Fruit fly (Drosophila melanogaster) whole organism, embryonic: ENCODE data around the gene CSN5.

Source experiments
- Ada2b ChIP-seq: fragments of 200-800 bp; sonication (Bioruptor generic); IDR thresholded peaks from 2 replicates; pipeline ENCODE4 v1.3.6; 2022; ENCODE audit warnings: missing biosample characterization, missing genetic modification characterization
- Bdp1 ChIP-seq: fragments of 200-800 bp; sonication (Bioruptor generic); optimal IDR thresholded peaks from 3 replicates; lab custom pipeline; 2016; ENCODE audit warnings: missing biosample characterization, missing genetic modification characterization
- CG1024 ChIP-seq: fragments of 200-800 bp; sonication (Bioruptor generic); IDR thresholded peaks from 2 replicates; pipeline ENCODE4 v1.3.6; 2022; ENCODE audit warnings: missing biosample characterization, missing genetic modification characterization
- CG10267 ChIP-seq: fragments of 200-800 bp; sonication (Bioruptor generic); optimal IDR thresholded peaks from 2 replicates; lab custom pipeline; 2018; ENCODE audit warnings: missing biosample characterization, mild to moderate bottlenecking, missing genetic modification characterization, moderate library complexity
- CG11093 ChIP-seq: fragments of 200-800 bp; sonication (Bioruptor generic); IDR thresholded peaks from 3 replicates; pipeline ENCODE4 v1.3.6; 2022; ENCODE audit warnings: missing biosample characterization, missing genetic modification characterization
- CG12155 ChIP-seq: fragments of 200-800 bp; sonication (Bioruptor generic); optimal IDR thresholded peaks from 3 replicates; lab custom pipeline; 2016; ENCODE audit warnings: missing biosample characterization, missing genetic modification characterization
- CG12391 ChIP-seq: fragments of 200-800 bp; sonication (Bioruptor generic); optimal IDR thresholded peaks from 3 replicates; lab custom pipeline; 2018; ENCODE audit warnings: missing biosample characterization, mild to moderate bottlenecking, missing genetic modification characterization, moderate library complexity
- CG12659 ChIP-seq: fragments of 200-800 bp; sonication (Bioruptor generic); optimal IDR thresholded peaks from 3 replicates; lab custom pipeline; 2017; ENCODE audit warnings: mild to moderate bottlenecking, missing biosample characterization, missing genetic modification reagents, missing genetic modification characterization
- CG15269 ChIP-seq: fragments of 200-800 bp; sonication (Bioruptor generic); optimal IDR thresholded peaks from 2 replicates; lab custom pipeline; 2018; ENCODE audit warnings: missing biosample characterization, mild to moderate bottlenecking, missing genetic modification characterization, moderate library complexity
- CG16863 ChIP-seq: fragments of 200-800 bp; sonication (Bioruptor generic); optimal IDR thresholded peaks from 3 replicates; lab custom pipeline; 2016; ENCODE audit warnings: missing biosample characterization, missing genetic modification characterization
- CG17385 ChIP-seq: fragments of 200-800 bp; sonication (Bioruptor generic); optimal IDR thresholded peaks from 3 replicates; lab custom pipeline; 2018; ENCODE audit warnings: missing biosample characterization, mild to moderate bottlenecking, missing genetic modification characterization
- CG2875 ChIP-seq: fragments of 200-800 bp; sonication (Bioruptor generic); optimal IDR thresholded peaks from 2 replicates; lab custom pipeline; 2017; ENCODE audit warnings: missing biosample characterization, mild to moderate bottlenecking, missing genetic modification characterization, missing genetic modification reagents
- CG31388 ChIP-seq: fragments of 200-800 bp; sonication (Bioruptor generic); optimal IDR thresholded peaks from 2 replicates; lab custom pipeline; 2016; ENCODE audit warnings: missing biosample characterization, missing genetic modification characterization
- CG3838 ChIP-seq: fragments of 200-800 bp; sonication (Bioruptor generic); optimal IDR thresholded peaks from 3 replicates; lab custom pipeline; 2016; ENCODE audit warnings: missing biosample characterization, missing genetic modification characterization
- CG6813 ChIP-seq: fragments of 200-800 bp; sonication (Bioruptor generic); optimal IDR thresholded peaks from 2 replicates; lab custom pipeline; 2017; ENCODE audit warnings: missing biosample characterization, missing genetic modification characterization, mild to moderate bottlenecking, moderate library complexity, missing genetic modification reagents
- CG9817 ChIP-seq: fragments of 200-800 bp; sonication (Bioruptor generic); optimal IDR thresholded peaks from 2 replicates; lab custom pipeline; 2018; ENCODE audit warnings: missing biosample characterization, mild to moderate bottlenecking, missing genetic modification characterization, moderate library complexity
- CHES-1-like ChIP-seq: fragments of 200-800 bp; sonication (Bioruptor generic); optimal IDR thresholded peaks from 2 replicates; lab custom pipeline; 2016; ENCODE audit warnings: missing biosample characterization, missing genetic modification characterization
- Dip3 ChIP-seq: fragments of 200-800 bp; sonication (Bioruptor generic); optimal IDR thresholded peaks from 3 replicates; lab custom pipeline; 2016; ENCODE audit warnings: missing biosample characterization, missing genetic modification characterization
- Dp ChIP-seq: fragments of 200-800 bp; sonication (Bioruptor generic); optimal IDR thresholded peaks from 2 replicates; lab custom pipeline; 2018; ENCODE audit warnings: missing biosample characterization, mild to moderate bottlenecking, missing genetic modification characterization, moderate library complexity
- Hmr ChIP-seq: fragments of 200-800 bp; sonication (Bioruptor generic); optimal IDR thresholded peaks from 3 replicates; lab custom pipeline; 2017; ENCODE audit warnings: mild to moderate bottlenecking, missing biosample characterization, missing genetic modification reagents, missing genetic modification characterization
- Hr78 ChIP-seq, 2 experiments: fragments of 200-800 bp in 1 of 2; fragments of >200 bp in 1 of 2; sonication (Bioruptor generic) in 1 of 2; optimal IDR thresholded peaks; 2 replicates each; lab custom pipeline; 2017 to 2019; ENCODE audit warnings: missing biosample characterization in 2 of 2, missing genetic modification characterization in 2 of 2, mild to moderate bottlenecking in 1 of 2, moderate library complexity in 1 of 2
- MESR4 ChIP-seq: fragments of 200-800 bp; sonication (Bioruptor generic); optimal IDR thresholded peaks from 2 replicates; lab custom pipeline; 2018; ENCODE audit warnings: missing biosample characterization, mild to moderate bottlenecking, missing genetic modification characterization, moderate library complexity
- Myb ChIP-seq: fragments of 200-800 bp; sonication (Bioruptor generic); optimal IDR thresholded peaks from 2 replicates; lab custom pipeline; 2016; ENCODE audit warnings: missing biosample characterization, missing genetic modification characterization
- Ptx1 ChIP-seq: fragments of 200-800 bp; sonication (Bioruptor generic); IDR thresholded peaks from 2 replicates; pipeline ENCODE4 v1.3.6; 2022; ENCODE audit warnings: missing biosample characterization, missing genetic modification characterization
- Sox102F ChIP-seq: fragments of 200-800 bp; sonication (Bioruptor generic); optimal IDR thresholded peaks from 2 replicates; lab custom pipeline; 2018; ENCODE audit warnings: missing biosample characterization, mild to moderate bottlenecking, missing genetic modification characterization, moderate library complexity
- Sry-δ ChIP-seq: fragments of 200-800 bp; sonication (Bioruptor generic); optimal IDR thresholded peaks from 2 replicates; lab custom pipeline; 2016; ENCODE audit warnings: missing biosample characterization, missing genetic modification characterization
- Stat92E ChIP-seq, 3 experiments: fragments of >200 bp in 2 of 3; fragments of 200-800 bp in 1 of 3; sonication (Bioruptor generic) in 1 of 3; optimal IDR thresholded peaks; 2 replicates each; lab custom pipeline; 2017 to 2019; ENCODE audit warnings: missing biosample characterization in 3 of 3, missing genetic modification characterization in 3 of 3, mild to moderate bottlenecking in 1 of 3, moderate library complexity in 1 of 3
- ap ChIP-seq: fragments of 200-800 bp; sonication (Bioruptor generic); IDR thresholded peaks from 2 replicates; pipeline ENCODE4 v1.3.6; 2022; ENCODE audit warnings: missing biosample characterization, missing genetic modification characterization
- cato ChIP-seq: fragments of 200-800 bp; sonication (Bioruptor generic); optimal IDR thresholded peaks from 2 replicates; lab custom pipeline; 2016; ENCODE audit warnings: missing biosample characterization, missing genetic modification characterization, borderline replicate concordance
- croc ChIP-seq: fragments of 200-800 bp; sonication (Bioruptor generic); conservative IDR thresholded peaks from 3 replicates; pipeline ENCODE4 v1.3.6; 2022; ENCODE audit warnings: missing biosample characterization, missing genetic modification characterization
- crp ChIP-seq, 2 experiments: fragments of 200-800 bp; sonication (Bioruptor generic); optimal IDR thresholded peaks; 2 replicates in 1 of 2; 3 replicates in 1 of 2; lab custom pipeline; 2017; ENCODE audit warnings: missing biosample characterization in 2 of 2, missing genetic modification characterization in 2 of 2, mild to moderate bottlenecking in 1 of 2, moderate library complexity in 1 of 2
- dati ChIP-seq: fragments of 200-800 bp; sonication (Bioruptor generic); IDR thresholded peaks from 2 replicates; pipeline ENCODE4 v1.3.6; 2022; ENCODE audit warnings: missing biosample characterization, missing genetic modification characterization
- disco-r ChIP-seq: fragments of 200-800 bp; sonication (Bioruptor generic); optimal IDR thresholded peaks from 2 replicates; lab custom pipeline; 2016; ENCODE audit warnings: missing biosample characterization, missing genetic modification characterization
- ftz-f1 ChIP-seq: fragments of 200-800 bp; sonication (Bioruptor generic); optimal IDR thresholded peaks from 2 replicates; lab custom pipeline; 2016; ENCODE audit warnings: missing biosample characterization, missing genetic modification characterization
- grn ChIP-seq: fragments of 200-800 bp; sonication (Bioruptor generic); optimal IDR thresholded peaks from 3 replicates; lab custom pipeline; 2017; ENCODE audit warnings: missing biosample characterization, missing genetic modification characterization
- jumu ChIP-seq: fragments of 200-800 bp; sonication (Bioruptor generic); optimal IDR thresholded peaks from 3 replicates; lab custom pipeline; 2016; ENCODE audit warnings: missing biosample characterization, missing genetic modification characterization
- lola ChIP-seq, 3 experiments: fragments of >200 bp in 2 of 3; fragments of 200-800 bp in 1 of 3; sonication (Bioruptor generic) in 1 of 3; optimal IDR thresholded peaks; 2 replicates each; lab custom pipeline; 2017 to 2019; ENCODE audit warnings: missing biosample characterization in 3 of 3, missing genetic modification characterization in 3 of 3, mild to moderate bottlenecking in 1 of 3, moderate library complexity in 1 of 3
- pan ChIP-seq, 4 experiments: fragments of >200 bp in 3 of 4; fragments of 200-800 bp in 1 of 4; sonication (Bioruptor generic) in 1 of 4; optimal IDR thresholded peaks in 3 of 4; IDR thresholded peaks in 1 of 4; 2 replicates each; pipeline versions ENCODE4 v1.3.6 to Lab custom; 2017 to 2022; ENCODE audit warnings: missing biosample characterization in 2 of 4, missing genetic modification characterization in 2 of 4, mixed read lengths in 1 of 4
- pfk ChIP-seq: fragments of 200-800 bp; sonication (Bioruptor generic); optimal IDR thresholded peaks from 2 replicates; lab custom pipeline; 2018; ENCODE audit warnings: missing biosample characterization, mild to moderate bottlenecking, missing genetic modification characterization, moderate library complexity
- sens ChIP-seq: fragments of 200-800 bp; sonication (Bioruptor generic); peaks from one replicate; lab custom pipeline; 2016; ENCODE audit warnings: missing biosample characterization, missing genetic modification characterization
- slbo ChIP-seq: fragments of 200-800 bp; sonication (Bioruptor generic); IDR thresholded peaks from 2 replicates; pipeline ENCODE4 v1.3.6; 2022; ENCODE audit warnings: missing biosample characterization, missing genetic modification characterization
- slou ChIP-seq: fragments of 200-800 bp; sonication (Bioruptor generic); optimal IDR thresholded peaks from 3 replicates; lab custom pipeline; 2016; ENCODE audit warnings: missing biosample characterization, missing genetic modification characterization
- stc ChIP-seq: fragments of 200-800 bp; sonication (Bioruptor generic); IDR thresholded peaks from 2 replicates; pipeline ENCODE4 v1.3.6; 2022; ENCODE audit warnings: missing biosample characterization, missing genetic modification characterization
- tio ChIP-seq: fragments of 200-800 bp; sonication (Bioruptor generic); optimal IDR thresholded peaks from 2 replicates; lab custom pipeline; 2017; ENCODE audit warnings: missing biosample characterization, missing genetic modification characterization, inconsistent platforms
- trem ChIP-seq: fragments of 200-800 bp; optimal IDR thresholded peaks from 3 replicates; lab custom pipeline; 2019; ENCODE audit warnings: missing biosample characterization, mild to moderate bottlenecking, missing genetic modification characterization, moderate library complexity
- unpg ChIP-seq: fragments of 200-800 bp; sonication (Bioruptor generic); optimal IDR thresholded peaks from 3 replicates; lab custom pipeline; 2018; ENCODE audit warnings: missing biosample characterization, mild to moderate bottlenecking, missing genetic modification characterization, moderate library complexity
- vnd ChIP-seq: fragments of 200-800 bp; sonication (Bioruptor generic); IDR thresholded peaks from 3 replicates; pipeline ENCODE4 v1.3.6; 2022; ENCODE audit warnings: missing biosample characterization, missing genetic modification characterization; ENCODE audit not compliant: partially characterized antibody

Gene CSN5

dm6 chr3R:16469501-16470263 lies at the start of gene CSN5, which contains the start of gene CG42232:
TSS of gene CSN5 (plus strand) at chr3R:16470099.
TSS of gene CG42232 (minus strand) at chr3R:16469663.
- TF ChIP-seq lola (GFP tag; optimal IDR thresholded peaks at IDR 0.05; lab: Kevin White, UChicago) = peak in 1 of 3 experiments; percentile 62
- no peak for TF ChIP-seq dati (GFP tag; lab: Robert Waterston, UW)
- peak; percentile 75 for TF ChIP-seq CG10267 (tag; lab: Kevin White, UChicago)
- no peak for TF ChIP-seq vnd (GFP tag; lab: Robert Waterston, UW)
- no peak for TF ChIP-seq Hr78 (GFP tag; optimal IDR thresholded peaks at IDR 0.05; lab: Kevin White, UChicago)
- peak; percentile 32; the same call in 1 of the 2 replicates for TF ChIP-seq CG1024 (GFP tag; lab: Robert Waterston, UW)
- TF ChIP-seq CG12659 (GFP tag; lab: Kevin White, UChicago) = peak; percentile 73
- TF ChIP-seq Sox102F = no peak
- TF ChIP-seq unpg (GFP tag; lab: Kevin White, UChicago) = no peak
- peak; percentile 37 for TF ChIP-seq MESR4 (GFP tag; lab: Kevin White, UChicago)
- TF ChIP-seq CG15269 (tag; lab: Kevin White, UChicago) = no peak
- no peak for TF ChIP-seq Stat92E (GFP tag; optimal IDR thresholded peaks at IDR 0.05; lab: Kevin White, UChicago)
- TF ChIP-seq CG2875 (GFP tag; lab: Kevin White, UChicago) = peak; percentile 26
- no peak for TF ChIP-seq ftz-f1 (GFP tag; lab: Kevin White, UChicago)
- TF ChIP-seq CG9817 (tag; lab: Kevin White, UChicago) = peak; percentile 51
- peak; percentile 55 for TF ChIP-seq CG12155 (GFP tag; lab: Kevin White, UChicago)
- TF ChIP-seq Hmr = peak; percentile 51
- peak; percentile 21 for TF ChIP-seq slou (GFP tag; lab: Kevin White, UChicago)
- TF ChIP-seq Bdp1 (GFP tag; lab: Kevin White, UChicago) = no peak
- TF ChIP-seq CG3838 (GFP tag; lab: Kevin White, UChicago) = no peak
- peak; percentile 54 for TF ChIP-seq jumu
- TF ChIP-seq croc = no peak; the same call in 2 of the 3 replicates
- TF ChIP-seq Myb (GFP tag; lab: Kevin White, UChicago) = peak; percentile 96
- TF ChIP-seq sens (GFP tag; lab: Kevin White, UChicago) = no peak
- peak; percentile 63; the same call in 1 of the 2 replicates for TF ChIP-seq Ptx1 (GFP tag; lab: Robert Waterston, UW)
- TF ChIP-seq pfk (GFP tag; lab: Kevin White, UChicago) = no peak
- peak; percentile 69 for TF ChIP-seq slbo (GFP tag; lab: Robert Waterston, UW)
- TF ChIP-seq trem = peak; percentile 99
- peak; percentile 46 for TF ChIP-seq Dp (GFP tag; lab: Kevin White, UChicago)
- TF ChIP-seq CG31388 (GFP tag; lab: Kevin White, UChicago) = peak; percentile 39
- TF ChIP-seq Ada2b (GFP tag; lab: Robert Waterston, UW) = peak; percentile 43; the same call in 1 of the 2 replicates
- TF ChIP-seq CG11093 = no peak
- TF ChIP-seq CG17385 (GFP tag; lab: Kevin White, UChicago) = peak; percentile 49
- TF ChIP-seq disco-r (GFP tag; lab: Kevin White, UChicago) = no peak
- no peak for TF ChIP-seq Dip3 (GFP tag; lab: Kevin White, UChicago)
- peak; percentile 66 for TF ChIP-seq Sry-δ
- TF ChIP-seq CG16863 (GFP tag; lab: Kevin White, UChicago) = peak; percentile 39
- no peak for TF ChIP-seq pan (optimal IDR thresholded peaks at IDR 0.05; lab: Kevin White, UChicago)
- peak in 1 of 2 experiments; percentile 53 for TF ChIP-seq pan (GFP tag; optimal IDR thresholded peaks at IDR 0.05 in 1 of 2, IDR thresholded peaks at IDR 0.05 in 1 of 2)
- peak; percentile 82 for TF ChIP-seq CG12391 (tag; lab: Kevin White, UChicago)
- peak; percentile 26 for TF ChIP-seq CHES-1-like (GFP tag; lab: Kevin White, UChicago)
- peak; percentile 41 for TF ChIP-seq tio (GFP tag; lab: Kevin White, UChicago)
- TF ChIP-seq CG6813 = no peak
- no peak for TF ChIP-seq grn (GFP tag; lab: Kevin White, UChicago)
- peak; percentile 4 for TF ChIP-seq cato (GFP tag; lab: Kevin White, UChicago)
- TF ChIP-seq crp (GFP tag; optimal IDR thresholded peaks at IDR 0.05; lab: Kevin White, UChicago) = peak in 1 of 2 experiments; percentile 20
- TF ChIP-seq stc = 0 out of 2 replicates have a peak, but pooled peaks have one; percentile 33
- TF ChIP-seq ap (GFP tag; lab: Robert Waterston, UW) = peak; percentile 38; the same call in 1 of the 2 replicates
